Worm (Caenorhabditis elegans) whole organism, mixed stage, embryonic: Measurements from ENCODE around the gene cacn-1.

ENCODE experiments used
- M03D4.4 ChIP-seq: sonication (generic microtip); optimal IDR thresholded peaks from 2 replicates; lab custom pipeline; 2017; ENCODE audit warnings: mild to moderate bottlenecking, missing genetic modification characterization, missing compliant biosample characterization
- bed-3 ChIP-seq: fragments of 200-800 bp; sonication (Bioruptor generic); optimal IDR thresholded peaks from 3 replicates; lab custom pipeline; 2018; ENCODE audit warnings: mild to moderate bottlenecking, missing genetic modification characterization, moderate library complexity, missing compliant biosample characterization
- blmp-1 ChIP-seq: fragments of 150-350 bp; optimal IDR thresholded peaks from 2 replicates; lab custom pipeline; 2014; ENCODE audit warnings: missing biosample characterization, missing genetic modification characterization
- ceh-39 ChIP-seq: fragments of 150-350 bp; optimal IDR thresholded peaks from 2 replicates; lab custom pipeline; 2014; ENCODE audit warnings: missing biosample characterization, missing genetic modification characterization
- ceh-43 ChIP-seq: fragments of 200-800 bp; sonication (Bioruptor generic); optimal IDR thresholded peaks from 2 replicates; lab custom pipeline; 2018; ENCODE audit warnings: mild to moderate bottlenecking, missing genetic modification characterization, moderate library complexity, missing compliant biosample characterization
- ceh-83 ChIP-seq: fragments of 200-800 bp; sonication (Bioruptor generic); optimal IDR thresholded peaks from 2 replicates; lab custom pipeline; 2018; ENCODE audit warnings: mild to moderate bottlenecking, missing genetic modification characterization, missing compliant biosample characterization
- ces-1 ChIP-seq: fragments of 150-350 bp; optimal IDR thresholded peaks from 2 replicates; lab custom pipeline; 2014; ENCODE audit warnings: missing biosample characterization, missing genetic modification reagents, missing genetic modification characterization
- cnd-1 ChIP-seq: fragments of 200-800 bp; sonication (Bioruptor generic); optimal IDR thresholded peaks from 2 replicates; lab custom pipeline; 2018; ENCODE audit warnings: mild to moderate bottlenecking, missing genetic modification characterization, missing compliant biosample characterization
- drap-1 ChIP-seq: fragments of 200-800 bp; sonication (Bioruptor generic); optimal IDR thresholded peaks from 3 replicates; lab custom pipeline; 2018; ENCODE audit warnings: mild to moderate bottlenecking, missing genetic modification characterization, missing compliant biosample characterization
- elt-3 ChIP-seq: fragments of 150-350 bp; optimal IDR thresholded peaks from 2 replicates; lab custom pipeline; 2014; ENCODE audit warnings: missing biosample characterization, missing genetic modification characterization
- flh-1 ChIP-seq: fragments of 200-800 bp; sonication (Bioruptor generic); optimal IDR thresholded peaks from 2 replicates; lab custom pipeline; 2018; ENCODE audit warnings: mild to moderate bottlenecking, missing genetic modification characterization, moderate library complexity, missing compliant biosample characterization
- ham-2 ChIP-seq: fragments of 200-800 bp; sonication (Bioruptor generic); optimal IDR thresholded peaks from 2 replicates; lab custom pipeline; 2018; ENCODE audit warnings: mild to moderate bottlenecking, missing genetic modification characterization, missing compliant biosample characterization
- hlh-1 ChIP-seq: fragments of 150-350 bp; optimal IDR thresholded peaks from 2 replicates; lab custom pipeline; 2014; ENCODE audit warnings: missing biosample characterization, missing genetic modification reagents, missing genetic modification characterization
- lin-13 ChIP-seq: fragments of 150-350 bp; optimal IDR thresholded peaks from 2 replicates; lab custom pipeline; 2014; ENCODE audit warnings: missing biosample characterization, missing genetic modification characterization
- lin-32 ChIP-seq: fragments of 200-800 bp; sonication (Bioruptor generic); optimal IDR thresholded peaks from 2 replicates; lab custom pipeline; 2018; ENCODE audit warnings: mild to moderate bottlenecking, missing genetic modification characterization, missing compliant biosample characterization
- lsy-2 ChIP-seq: fragments of 150-350 bp; optimal IDR thresholded peaks from 2 replicates; lab custom pipeline; 2014; ENCODE audit warnings: missing biosample characterization, missing genetic modification characterization
- mep-1 ChIP-seq: fragments of 150-350 bp; optimal IDR thresholded peaks from 2 replicates; lab custom pipeline; 2017; ENCODE audit warnings: missing biosample characterization, missing genetic modification reagents, missing genetic modification characterization, inconsistent platforms
- mls-2 ChIP-seq: sonication (generic microtip); optimal IDR thresholded peaks from 2 replicates; lab custom pipeline; 2016; ENCODE audit warnings: mild to moderate bottlenecking, missing genetic modification characterization, moderate library complexity, missing compliant biosample characterization
- nhr-12 ChIP-seq: fragments of 150-350 bp; optimal IDR thresholded peaks from 2 replicates; lab custom pipeline; 2014; ENCODE audit warnings: missing biosample characterization, missing genetic modification characterization
- nhr-2 ChIP-seq: fragments of 150-350 bp; optimal IDR thresholded peaks from 2 replicates; lab custom pipeline; 2014; ENCODE audit warnings: missing biosample characterization, missing genetic modification characterization
- nhr-237 ChIP-seq: fragments of 150-350 bp; optimal IDR thresholded peaks from 2 replicates; lab custom pipeline; 2014; ENCODE audit warnings: missing biosample characterization, missing genetic modification characterization
- nhr-28 ChIP-seq: fragments of 150-350 bp; optimal IDR thresholded peaks from 2 replicates; lab custom pipeline; 2014; ENCODE audit warnings: missing biosample characterization, missing genetic modification characterization
- nhr-76 ChIP-seq: sonication (generic microtip); optimal IDR thresholded peaks from 2 replicates; lab custom pipeline; 2017; ENCODE audit warnings: missing biosample characterization, missing genetic modification characterization
- snpc-4 ChIP-seq: fragments of 150-350 bp; optimal IDR thresholded peaks from 2 replicates; lab custom pipeline; 2014; ENCODE audit warnings: missing biosample characterization, missing genetic modification characterization
- sptf-1 ChIP-seq: sonication (generic microtip); optimal IDR thresholded peaks from 2 replicates; lab custom pipeline; 2017; ENCODE audit warnings: mild to moderate bottlenecking, missing genetic modification characterization, moderate library complexity, missing compliant biosample characterization
- tbx-8 ChIP-seq: fragments of 200-800 bp; sonication (Bioruptor generic); optimal IDR thresholded peaks from 2 replicates; lab custom pipeline; 2018; ENCODE audit warnings: mild to moderate bottlenecking, missing genetic modification characterization, moderate library complexity, missing compliant biosample characterization
- unc-120 ChIP-seq: sonication (generic microtip); optimal IDR thresholded peaks from 2 replicates; lab custom pipeline; 2017; ENCODE audit warnings: missing genetic modification characterization, missing compliant biosample characterization; ENCODE audit not compliant: poor library complexity, severe bottlenecking
- unc-39 ChIP-seq: fragments of 150-350 bp; optimal IDR thresholded peaks from 2 replicates; lab custom pipeline; 2014; ENCODE audit warnings: missing biosample characterization, missing genetic modification characterization
- unc-62 ChIP-seq: fragments of 150-350 bp; optimal IDR thresholded peaks from 2 replicates; lab custom pipeline; 2014; ENCODE audit warnings: missing biosample characterization, missing genetic modification reagents, missing genetic modification characterization
- zip-8 ChIP-seq: fragments of 150-350 bp; optimal IDR thresholded peaks from 2 replicates; lab custom pipeline; 2014; ENCODE audit warnings: missing biosample characterization, missing genetic modification characterization
- ztf-11 ChIP-seq: fragments of 150-350 bp; optimal IDR thresholded peaks from 2 replicates; lab custom pipeline; 2014; ENCODE audit warnings: missing biosample characterization, missing genetic modification characterization

cacn-1 gene

DNA sequence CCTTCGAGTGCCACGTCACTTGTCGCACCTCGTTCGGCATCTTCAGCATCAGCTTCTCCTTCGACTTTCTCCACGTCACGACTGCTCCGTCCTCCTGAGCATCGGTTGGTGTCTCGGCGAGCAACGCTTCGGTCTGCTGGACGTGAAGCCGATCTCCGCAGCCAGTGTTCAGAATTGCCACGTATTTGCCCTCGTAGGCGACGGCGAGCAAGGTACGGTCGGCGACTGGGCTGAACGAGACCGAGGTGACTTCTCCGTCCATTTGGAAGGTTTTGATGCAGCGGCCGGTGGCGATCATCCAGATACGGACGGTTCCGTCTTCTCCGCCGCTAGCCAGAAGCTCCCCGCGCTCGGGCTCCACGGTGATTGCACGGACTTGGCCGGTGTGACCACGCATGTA, 10.3 kb upstream of the cacn-1 start:
- TF ChIP-seq ceh-43 (GFP tag; lab: Kevin White, UChicago) (no peak), drap-1 (GFP tag; lab: Kevin White, UChicago) (no peak), ztf-11 (tag; lab: Kevin White, UChicago) (no peak), mep-1 (tag; lab: Kevin White, UChicago) (no peak), nhr-2 (tag; lab: Kevin White, UChicago) (no peak), ceh-83 (GFP tag; lab: Kevin White, UChicago) (no peak), unc-120 (tag; lab: Kevin White, UChicago) (no peak), sptf-1 (tag; lab: Kevin White, UChicago) (no peak), nhr-28 (no peak), ceh-39 (tag; lab: Kevin White, UChicago) (no peak), unc-39 (tag; lab: Kevin White, UChicago) (no peak), mls-2 (tag; lab: Kevin White, UChicago) (no peak), lin-32 (GFP tag; lab: Kevin White, UChicago) (no peak), unc-62 (no peak), zip-8 (no peak), tbx-8 (GFP tag; lab: Kevin White, UChicago) (no peak), hlh-1 (no peak)

DNA sequence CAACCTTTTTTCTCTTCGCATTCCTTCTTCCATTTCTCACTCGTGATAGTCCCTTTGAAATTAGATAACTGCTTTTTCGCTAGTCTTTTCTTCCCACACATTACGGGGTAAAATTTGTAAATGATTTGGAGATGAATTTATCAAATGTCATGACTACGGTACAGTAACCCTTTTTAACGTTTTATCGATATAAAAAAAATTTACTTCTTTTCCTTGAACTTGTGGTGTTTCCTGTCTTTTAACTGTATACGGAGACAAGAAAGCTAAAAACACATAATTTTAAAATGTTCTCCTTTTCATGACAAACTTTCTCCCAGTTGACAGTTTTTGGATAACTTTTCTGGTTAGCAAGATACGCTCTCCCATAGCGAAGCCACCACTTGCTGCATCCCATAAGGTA, 8.1 kb upstream of the cacn-1 start, which contains the start of gene W03H9.1:
W03H9.1 (minus strand) TSS at position 101 of the 400 bp plus-strand sequence.
- TF ChIP-seq nhr-28 (no peak), ceh-83 (GFP tag; lab: Kevin White, UChicago) (no peak), ham-2 (GFP tag; lab: Kevin White, UChicago) (no peak), nhr-237 (no peak), lin-32 (GFP tag; lab: Kevin White, UChicago) (no peak), sptf-1 (tag; lab: Kevin White, UChicago) (no peak), bed-3 (GFP tag; lab: Kevin White, UChicago) (no peak), elt-3 (tag; lab: Kevin White, UChicago) (no peak), ceh-43 (GFP tag; lab: Kevin White, UChicago) (no peak)
- TF ChIP-seq, all 35 proteins: peak for 0

DNA sequence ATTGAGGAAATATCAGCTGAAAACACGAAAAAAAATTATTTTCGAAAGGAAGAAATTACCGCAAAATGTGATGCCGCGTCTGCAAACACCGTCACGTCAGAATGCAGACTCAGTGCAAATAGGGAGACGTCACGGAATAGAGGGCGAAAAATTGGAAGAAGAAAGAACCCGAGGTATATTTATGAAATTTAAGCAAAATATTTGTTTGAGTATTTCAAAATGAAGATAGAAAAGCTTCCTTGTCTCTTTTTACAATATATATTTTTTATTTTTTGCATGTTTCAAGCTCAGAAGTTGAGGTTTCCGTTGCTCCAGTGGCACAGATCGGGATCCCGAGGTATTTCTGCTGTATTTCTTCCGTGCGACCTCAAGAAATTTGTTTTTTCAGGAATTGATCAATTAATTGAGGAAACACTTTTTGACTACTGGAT, 1.9 kb upstream of the cacn-1 start, which contains the start of gene W03H9.2:
W03H9.2 (minus strand) TSS at position 32 of the 431 bp plus-strand sequence.
- TF ChIP-seq unc-120 (tag; lab: Kevin White, UChicago) (peak; percentile 75), lsy-2 (peak; percentile 48), lin-13 (tag; lab: Kevin White, UChicago) (peak; percentile 6), cnd-1 (peak; percentile 62), nhr-12 (tag; lab: Kevin White, UChicago) (no peak), nhr-2 (tag; lab: Kevin White, UChicago) (no peak), ham-2 (GFP tag; lab: Kevin White, UChicago) (peak; percentile 8), lin-32 (GFP tag; lab: Kevin White, UChicago) (peak; percentile 9), bed-3 (GFP tag; lab: Kevin White, UChicago) (peak; percentile 70), drap-1 (GFP tag; lab: Kevin White, UChicago) (peak; percentile 70), snpc-4 (no peak), ceh-39 (tag; lab: Kevin White, UChicago) (no peak), M03D4.4 (peak; percentile 74), ceh-83 (GFP tag; lab: Kevin White, UChicago) (peak; percentile 78), sptf-1 (tag; lab: Kevin White, UChicago) (peak; percentile 81), ces-1 (GFP tag; lab: Kevin White, UChicago) (peak; percentile 69), nhr-237 (peak; percentile 43), nhr-76 (tag; lab: Kevin White, UChicago) (no peak), mls-2 (tag; lab: Kevin White, UChicago) (peak; percentile 54)

DNA sequence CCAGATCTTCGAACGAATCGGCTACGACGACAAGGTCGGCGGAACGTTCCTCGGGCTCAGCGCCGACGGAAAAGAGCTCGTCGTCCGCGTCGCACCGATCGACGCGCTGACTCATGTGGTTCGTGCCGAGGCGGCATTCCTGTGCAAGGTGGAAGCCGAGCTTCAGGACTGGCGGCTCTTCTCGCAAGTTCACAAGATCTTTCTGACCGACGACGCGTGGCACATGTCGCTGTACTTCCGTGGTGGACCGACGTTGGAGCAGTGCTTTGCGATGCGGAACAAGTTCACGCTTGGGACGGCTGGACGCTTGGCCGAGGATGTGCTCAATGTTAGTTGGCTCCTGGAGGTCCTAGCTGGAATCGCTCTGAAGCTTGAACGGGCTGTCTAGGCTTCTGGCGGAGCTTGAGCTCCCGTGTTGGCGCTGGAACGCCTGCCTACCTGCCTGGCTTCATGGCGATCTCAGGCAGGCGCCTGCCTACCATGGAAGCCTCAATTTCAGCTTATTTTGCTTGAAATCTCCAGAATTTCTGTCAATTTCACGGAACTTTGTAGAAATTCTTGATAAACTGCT, 3.0 kb downstream of the cacn-1 start:
- TF ChIP-seq unc-62: no peak
- TF ChIP-seq blmp-1 (tag; lab: Kevin White, UChicago): no peak
- TF ChIP-seq flh-1: no peak
- TF ChIP-seq mls-2 (tag; lab: Kevin White, UChicago): no peak
- TF ChIP-seq unc-120 (tag; lab: Kevin White, UChicago): no peak
- no peak for TF ChIP-seq nhr-237
